Worm (Caenorhabditis elegans) whole organism, late embryonic: ENCODE results near the gene mstr-2.

Experiments used
- ama-1 ChIP-seq: fragments of 150-350 bp; optimal IDR thresholded peaks from 2 replicates; lab custom pipeline; 2014
- ceh-6 ChIP-seq: fragments of 200-800 bp; sonication (Bioruptor generic); optimal IDR thresholded peaks from 2 replicates; lab custom pipeline; 2018; ENCODE audit warnings: mild to moderate bottlenecking, missing genetic modification characterization, missing compliant biosample characterization
- eyg-1 ChIP-seq: sonication (generic microtip); optimal IDR thresholded peaks from 2 replicates; lab custom pipeline; 2016; ENCODE audit warnings: missing genotype, missing genetic modification characterization, missing compliant biosample characterization
- gmeb-2 ChIP-seq: sonication (generic microtip); optimal IDR thresholded peaks from 2 replicates; lab custom pipeline; 2016; ENCODE audit warnings: missing genetic modification characterization, inconsistent platforms, missing compliant biosample characterization
- hlh-30 ChIP-seq: sonication (generic microtip); optimal IDR thresholded peaks from 2 replicates; lab custom pipeline; 2017; ENCODE audit warnings: antibody characterized with exemption, missing genetic modification characterization, missing compliant biosample characterization; ENCODE audit not compliant: insufficient read depth
- sdc-2 ChIP-seq: sonication (generic microtip); optimal IDR thresholded peaks from 2 replicates; lab custom pipeline; 2016; ENCODE audit warnings: missing genotype, missing genetic modification characterization, missing compliant biosample characterization
- unc-55 ChIP-seq: sonication (generic microtip); optimal IDR thresholded peaks from 2 replicates; lab custom pipeline; 2017; ENCODE audit warnings: missing biosample characterization, missing genetic modification reagents, missing genetic modification characterization

- TF ChIP-seq gmeb-2 (tag; lab: Kevin White, UChicago), result no peak
- no peak for TF ChIP-seq sdc-2 (tag; lab: Kevin White, UChicago)
- TF ChIP-seq unc-55, result no peak
- TF ChIP-seq eyg-1 (tag; lab: Kevin White, UChicago), result no peak
- no peak for TF ChIP-seq ceh-6 (GFP tag; lab: Kevin White, UChicago)
- TF ChIP-seq hlh-30 (tag; lab: Kevin White, UChicago), result no peak
- no peak for TF ChIP-seq ama-1 (lab: Kevin White, UChicago)
Observed at ce11 chrIII:4493008-4493777, 24.3 kb downstream of the mstr-2 start.
